Worm (Caenorhabditis elegans) whole organism, L4 larva: ENCODE measurements around the gene K03B4.1.

Source experiments
- F49E8.2 ChIP-seq: sonication (generic microtip); optimal IDR thresholded peaks from 2 replicates; lab custom pipeline; 2016; ENCODE audit warnings: missing compliant biosample characterization, mild to moderate bottlenecking, missing genetic modification characterization, borderline replicate concordance
- T20F7.1 ChIP-seq: fragments of 200-800 bp; sonication (Bioruptor generic); optimal IDR thresholded peaks from 2 replicates; lab custom pipeline; 2018; ENCODE audit warnings: mild to moderate bottlenecking, missing genetic modification characterization, missing compliant biosample characterization
- Y48G9A.11 ChIP-seq: fragments of 200-800 bp; sonication (Bioruptor generic); IDR thresholded peaks from 2 replicates; pipeline ENCODE4 v1.3.6; 2022; ENCODE audit warnings: missing genetic modification reagents, missing genetic modification characterization, missing compliant biosample characterization
- ZK546.5 ChIP-seq, 2 experiments: sonication (generic microtip); optimal IDR thresholded peaks; 2 replicates each; lab custom pipeline; 2017; ENCODE audit warnings: missing biosample characterization in 2 of 2, missing genetic modification characterization in 2 of 2
- arid-1 ChIP-seq: fragments of 200-800 bp; sonication (Bioruptor generic); conservative IDR thresholded peaks from 2 replicates; pipeline ENCODE4 v1.3.6; 2022; ENCODE audit warnings: missing genetic modification reagents, missing genetic modification characterization, missing compliant biosample characterization
- attf-4 ChIP-seq: sonication (generic microtip); optimal IDR thresholded peaks from 3 replicates; lab custom pipeline; 2017; ENCODE audit warnings: missing biosample characterization, missing genetic modification characterization
- ceh-44 ChIP-seq: fragments of 200-800 bp; sonication (Bioruptor generic); IDR thresholded peaks from 2 replicates; pipeline ENCODE4 v1.3.6; 2022; ENCODE audit warnings: missing genetic modification reagents, missing genetic modification characterization, missing compliant biosample characterization
- cey-2 ChIP-seq: sonication (generic microtip); optimal IDR thresholded peaks from 3 replicates; lab custom pipeline; 2017; ENCODE audit warnings: missing genetic modification characterization, mild to moderate bottlenecking, missing compliant biosample characterization, antibody characterized with exemption, borderline replicate concordance; ENCODE audit not compliant: insufficient read depth
- daf-16 ChIP-seq, 3 experiments: sonication (generic microtip); optimal IDR thresholded peaks; 2 replicates each; lab custom pipeline; 2016 to 2017; ENCODE audit warnings: missing genetic modification characterization in 3 of 3, missing genetic modification reagents in 3 of 3, mild to moderate bottlenecking in 2 of 3, missing compliant biosample characterization in 2 of 3, missing biosample characterization in 1 of 3, moderate library complexity in 1 of 3
- dmd-6 ChIP-seq: fragments of 200-800 bp; sonication (Bioruptor generic); IDR thresholded peaks from 2 replicates; pipeline ENCODE4 v1.3.6; 2022; ENCODE audit warnings: missing genetic modification reagents, missing genetic modification characterization, missing compliant biosample characterization
- dmd-9 ChIP-seq: fragments of 200-800 bp; sonication (Bioruptor generic); IDR thresholded peaks from 2 replicates; pipeline ENCODE4 v1.3.6; 2022; ENCODE audit warnings: missing genetic modification reagents, missing genetic modification characterization, missing compliant biosample characterization
- dpl-1 ChIP-seq: fragments of 150-350 bp; optimal IDR thresholded peaks from 2 replicates; lab custom pipeline; 2014; ENCODE audit warnings: missing biosample characterization, missing genetic modification reagents, missing genetic modification characterization
- duxl-1 ChIP-seq: sonication (generic microtip); optimal IDR thresholded peaks from 2 replicates; lab custom pipeline; 2016; ENCODE audit warnings: mild to moderate bottlenecking, missing genetic modification characterization, moderate library complexity, missing compliant biosample characterization; ENCODE audit not compliant: poor library complexity
- dve-1 ChIP-seq: sonication (generic microtip); optimal IDR thresholded peaks from 2 replicates; lab custom pipeline; 2017; ENCODE audit warnings: antibody characterized with exemption, mild to moderate bottlenecking, missing genetic modification characterization, missing compliant biosample characterization; ENCODE audit not compliant: insufficient read depth
- egl-27 ChIP-seq: sonication (generic microtip); optimal IDR thresholded peaks from 3 replicates; lab custom pipeline; 2017; ENCODE audit warnings: missing biosample characterization, missing genetic modification reagents, missing genetic modification characterization
- egl-43 ChIP-seq: fragments of 200-800 bp; sonication (Bioruptor generic); IDR thresholded peaks from 2 replicates; pipeline ENCODE4 v1.3.6; 2022; ENCODE audit warnings: missing genetic modification reagents, missing genetic modification characterization, missing compliant biosample characterization
- fos-1 ChIP-seq: fragments of 150-350 bp; optimal IDR thresholded peaks from 2 replicates; lab custom pipeline; 2014; ENCODE audit warnings: missing biosample characterization, missing genetic modification characterization
- hlh-11 ChIP-seq: fragments of 200-800 bp; sonication (Bioruptor generic); optimal IDR thresholded peaks from 2 replicates; lab custom pipeline; 2018; ENCODE audit warnings: mild to moderate bottlenecking, missing genetic modification characterization, missing compliant biosample characterization
- hlh-30 ChIP-seq: sonication (generic microtip); optimal IDR thresholded peaks from 2 replicates; lab custom pipeline; 2017; ENCODE audit warnings: antibody characterized with exemption, mild to moderate bottlenecking, missing genetic modification characterization, missing compliant biosample characterization; ENCODE audit not compliant: insufficient read depth
- hmg-1.1 ChIP-seq: fragments of 200-800 bp; sonication (Bioruptor generic); IDR thresholded peaks from 2 replicates; pipeline ENCODE4 v1.3.6; 2022; ENCODE audit warnings: missing genetic modification reagents, missing genetic modification characterization, missing compliant biosample characterization
- lin-38 ChIP-seq: fragments of 200-800 bp; sonication (Bioruptor generic); IDR thresholded peaks from 2 replicates; pipeline ENCODE4 v1.3.6; 2022; ENCODE audit warnings: missing genetic modification reagents, missing genetic modification characterization, missing compliant biosample characterization
- lsy-2 ChIP-seq, 2 experiments: fragments of 150-350 bp in 1 of 2; sonication (generic microtip) in 1 of 2; optimal IDR thresholded peaks; 2 replicates each; lab custom pipeline; 2014 to 2017; ENCODE audit warnings: missing biosample characterization in 2 of 2, missing genetic modification characterization in 2 of 2
- mdl-1 ChIP-seq, 2 experiments: fragments of 150-350 bp in 1 of 2; sonication (generic microtip) in 1 of 2; optimal IDR thresholded peaks; 2 replicates each; lab custom pipeline; 2014 to 2017; ENCODE audit warnings: missing biosample characterization in 2 of 2, missing genetic modification characterization in 2 of 2
- mep-1 ChIP-seq: fragments of 150-350 bp; sonication (generic microtip); optimal IDR thresholded peaks from 3 replicates; lab custom pipeline; 2014; ENCODE audit warnings: missing biosample characterization, missing genetic modification characterization
- mes-2 ChIP-seq: sonication (generic microtip); optimal IDR thresholded peaks from 2 replicates; lab custom pipeline; 2016; ENCODE audit warnings: missing genotype, mild to moderate bottlenecking, missing genetic modification characterization, missing compliant biosample characterization; ENCODE audit not compliant: poor library complexity, severe bottlenecking
- mxl-2 ChIP-seq: fragments of 200-800 bp; sonication (Bioruptor generic); conservative IDR thresholded peaks from 2 replicates; pipeline ENCODE4 v1.3.6; 2022; ENCODE audit warnings: missing genetic modification reagents, missing genetic modification characterization, missing compliant biosample characterization
- mxl-3 ChIP-seq: fragments of 200-800 bp; sonication (Bioruptor generic); optimal IDR thresholded peaks from 2 replicates; lab custom pipeline; 2018; ENCODE audit warnings: mild to moderate bottlenecking, missing genetic modification characterization, missing compliant biosample characterization
- nhr-10 ChIP-seq: fragments of 150-350 bp; optimal IDR thresholded peaks from 2 replicates; lab custom pipeline; 2014; ENCODE audit warnings: missing biosample characterization, missing genetic modification characterization
- nhr-237 ChIP-seq: sonication (generic microtip); optimal IDR thresholded peaks from 2 replicates; lab custom pipeline; 2017; ENCODE audit warnings: missing biosample characterization, missing genetic modification characterization
- nhr-42 ChIP-seq: fragments of 200-800 bp; sonication (Bioruptor generic); IDR thresholded peaks from 2 replicates; pipeline ENCODE4 v1.3.6; 2022; ENCODE audit warnings: missing genetic modification characterization, missing compliant biosample characterization
- nhr-6 ChIP-seq: fragments of 150-350 bp; optimal IDR thresholded peaks from 2 replicates; lab custom pipeline; 2014; ENCODE audit warnings: missing biosample characterization, missing genetic modification characterization
- nhr-76 ChIP-seq: fragments of 150-350 bp; optimal IDR thresholded peaks from 2 replicates; lab custom pipeline; 2014; ENCODE audit warnings: missing biosample characterization, missing genetic modification characterization
- pha-4 ChIP-seq, 2 experiments: fragments of 150-350 bp in 1 of 2; fragments of 200-800 bp in 1 of 2; sonication (Bioruptor generic) in 1 of 2; IDR thresholded peaks in 1 of 2; optimal IDR thresholded peaks in 1 of 2; 2 replicates each; pipeline versions ENCODE4 v1.3.6 to Lab custom; 2014 to 2022; ENCODE audit warnings: missing genetic modification characterization in 2 of 2, missing genetic modification reagents in 2 of 2, missing biosample characterization in 1 of 2, missing compliant biosample characterization in 1 of 2
- rbr-2 ChIP-seq: sonication (generic microtip); optimal IDR thresholded peaks from 2 replicates; lab custom pipeline; 2016; ENCODE audit warnings: missing genotype, missing genetic modification characterization, missing compliant biosample characterization
- sdz-12 ChIP-seq: fragments of 200-800 bp; sonication (Bioruptor generic); optimal IDR thresholded peaks from 2 replicates; lab custom pipeline; 2018; ENCODE audit warnings: mild to moderate bottlenecking, missing genetic modification characterization, missing compliant biosample characterization
- spr-1 ChIP-seq: sonication (generic microtip); optimal IDR thresholded peaks from 2 replicates; lab custom pipeline; 2016; ENCODE audit warnings: mild to moderate bottlenecking, missing genetic modification characterization, missing compliant biosample characterization
- spr-3 ChIP-seq: fragments of 200-800 bp; sonication (Bioruptor generic); optimal IDR thresholded peaks from 2 replicates; lab custom pipeline; 2018; ENCODE audit warnings: mild to moderate bottlenecking, missing genetic modification characterization, missing compliant biosample characterization
- unc-62 ChIP-seq, 3 experiments: fragments of 150-350 bp in 1 of 3; sonication (generic microtip); optimal IDR thresholded peaks in 2 of 3; peaks in 1 of 3; 1 replicate in 1 of 3; 2 replicates in 2 of 3; lab custom pipeline; 2014 to 2017; ENCODE audit warnings: missing biosample characterization in 3 of 3, missing genetic modification characterization in 3 of 3, missing genetic modification reagents in 3 of 3, missing genotype in 1 of 3
- vab-7 ChIP-seq: fragments of 200-800 bp; sonication (Bioruptor generic); IDR thresholded peaks from 2 replicates; pipeline ENCODE4 v1.3.6; 2022; ENCODE audit warnings: missing genetic modification reagents, missing genetic modification characterization, missing compliant biosample characterization
- zfp-2 ChIP-seq: sonication (generic microtip); optimal IDR thresholded peaks from 2 replicates; lab custom pipeline; 2016; ENCODE audit warnings: mild to moderate bottlenecking, missing genetic modification characterization, missing compliant biosample characterization
- zip-2 ChIP-seq: fragments of 150-350 bp; optimal IDR thresholded peaks from 2 replicates; lab custom pipeline; 2014; ENCODE audit warnings: missing biosample characterization, missing genetic modification characterization
- ztf-11 ChIP-seq: fragments of 150-350 bp; optimal IDR thresholded peaks from 2 replicates; lab custom pipeline; 2014; ENCODE audit warnings: missing biosample characterization, missing genetic modification characterization
- ztf-7 ChIP-seq: fragments of 150-350 bp; optimal IDR thresholded peaks from 2 replicates; lab custom pipeline; 2014; ENCODE audit warnings: missing biosample characterization, missing genetic modification characterization

K03B4.1 gene

DNA sequence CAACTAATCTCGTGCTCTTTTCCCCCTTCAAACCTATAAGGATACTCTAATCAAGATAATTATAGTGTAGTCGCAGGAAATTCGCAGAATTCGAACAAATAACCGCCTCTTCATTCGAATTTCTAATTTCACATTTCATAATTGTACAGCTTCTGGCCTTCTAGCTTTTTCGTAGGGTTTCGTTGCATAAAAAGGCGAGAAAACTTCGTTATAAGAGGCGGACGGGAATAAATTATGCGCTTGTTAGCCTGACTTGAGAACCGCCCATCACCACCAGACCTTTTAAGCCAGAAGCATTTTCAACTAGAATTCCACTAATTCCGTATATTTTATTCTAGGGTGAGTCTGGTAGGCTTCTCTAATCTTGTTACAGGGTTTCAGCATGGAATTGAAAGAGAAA is 7.5 kb upstream of the K03B4.1 start, which contains the start of gene K03B4.4:
Gene K03B4.4, plus strand, starts transcription at position 301 of the 400 bp plus-strand sequence.
- TF ChIP-seq F49E8.2 (tag; lab: Kevin White, UChicago) (no peak), ztf-11 (tag; lab: Kevin White, UChicago) (no peak), dmd-9 (GFP tag; lab: Robert Waterston, UW) (no peak), nhr-10 (tag; lab: Kevin White, UChicago) (no peak), nhr-237 (tag; lab: Kevin White, UChicago) (no peak), zip-2 (no peak), arid-1 (no peak), Y48G9A.11 (GFP tag; lab: Robert Waterston, UW) (no peak), ceh-44 (GFP tag; lab: Robert Waterston, UW) (no peak), vab-7 (no peak), fos-1 (tag; lab: Kevin White, UChicago) (no peak), spr-3 (no peak), mep-1 (tag; lab: Kevin White, UChicago) (no peak), nhr-42 (GFP tag; lab: Robert Waterston, UW) (no peak), egl-27 (tag; lab: Kevin White, UChicago) (no peak), dve-1 (tag; lab: Kevin White, UChicago) (no peak), sdz-12 (no peak), ztf-7 (tag; lab: Kevin White, UChicago) (no peak), T20F7.1 (GFP tag; lab: Kevin White, UChicago) (no peak), attf-4 (tag; lab: Kevin White, UChicago) (no peak)

DNA sequence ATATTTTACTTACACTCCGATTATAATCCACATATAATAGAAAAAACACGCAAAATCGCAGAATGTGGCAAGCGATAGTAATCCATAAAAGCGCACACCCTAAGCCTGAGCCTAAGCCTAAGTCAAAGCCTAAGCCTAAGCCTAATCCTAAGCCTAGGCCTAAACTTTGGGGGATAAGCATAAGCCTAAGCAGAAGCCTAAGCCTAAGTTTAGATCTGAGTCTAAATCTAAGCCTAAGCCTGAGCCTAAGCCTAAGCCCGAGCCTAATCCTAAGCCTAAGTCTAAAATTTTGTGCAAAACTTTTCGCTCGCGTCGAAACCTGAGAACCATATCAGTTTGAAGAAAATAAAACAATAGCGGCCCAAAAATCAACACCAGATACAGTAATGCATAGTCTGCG is 5.0 kb upstream of the K03B4.1 start:
- TF ChIP-seq mxl-2 (GFP tag; lab: Robert Waterston, UW) (no peak), unc-62 (GFP tag; optimal IDR thresholded peaks at IDR 0.05 in 1 of 2; lab: Kevin White, UChicago) (peak in 1 of 2 experiments; percentile 7), unc-62 (tag; optimal IDR thresholded peaks at IDR 0.05; lab: Kevin White, UChicago) (no peak)

- no peak for TF ChIP-seq daf-16 (GFP tag; optimal IDR thresholded peaks at IDR 0.05; lab: Kevin White, UChicago)
- no peak for TF ChIP-seq daf-16 (tag; optimal IDR thresholded peaks at IDR 0.05; lab: Kevin White, UChicago)
- TF ChIP-seq mes-2 (tag; lab: Kevin White, UChicago), result peak; percentile 81
- peak; percentile 36 for TF ChIP-seq dpl-1 (GFP tag; lab: Kevin White, UChicago)
- peak; percentile 40 for TF ChIP-seq mep-1 (tag; lab: Kevin White, UChicago)
- TF ChIP-seq nhr-6 (tag; lab: Kevin White, UChicago), result peak; percentile 33
- TF ChIP-seq rbr-2 (tag; lab: Kevin White, UChicago), result peak; percentile 37
- TF ChIP-seq cey-2 (tag; lab: Kevin White, UChicago), result no peak
- TF ChIP-seq spr-1, result no peak
- TF ChIP-seq zfp-2 (tag; lab: Kevin White, UChicago), result no peak
- TF ChIP-seq hmg-1.1 (GFP tag; lab: Robert Waterston, UW), result peak; percentile 68; the same call in 1 of the 2 replicates
- no peak for TF ChIP-seq ZK546.5 (tag; optimal IDR thresholded peaks at IDR 0.05; lab: Kevin White, UChicago)
- peak; percentile 75 to 88 for TF ChIP-seq mdl-1 (tag; optimal IDR thresholded peaks at IDR 0.05; lab: Kevin White, UChicago)
- peak; percentile 2 for TF ChIP-seq duxl-1 (tag; lab: Kevin White, UChicago)
- peak; percentile 98 for TF ChIP-seq hlh-30 (tag; lab: Kevin White, UChicago)
- TF ChIP-seq dmd-6 (GFP tag; lab: Robert Waterston, UW), result peak; percentile 24; the same call in 1 of the 2 replicates
- TF ChIP-seq hlh-11 (tag; lab: Kevin White, UChicago), result peak; percentile 41
- peak; percentile 25 for TF ChIP-seq mxl-3
- peak; percentile 44 for TF ChIP-seq lin-38 (GFP tag; lab: Robert Waterston, UW)
- peak in 1 of 2 experiments; percentile 60 for TF ChIP-seq lsy-2 (tag; optimal IDR thresholded peaks at IDR 0.05; lab: Kevin White, UChicago)
- TF ChIP-seq nhr-76 (tag; lab: Kevin White, UChicago), result no peak
- no peak for TF ChIP-seq egl-43
- peak; percentile 11; the same call in 1 of the 2 replicates for TF ChIP-seq pha-4 (GFP tag; IDR thresholded peaks at IDR 0.05; lab: Robert Waterston, UW)
- no peak for TF ChIP-seq pha-4 (tag; optimal IDR thresholded peaks at IDR 0.05; lab: Kevin White, UChicago)
Observed at ce11 chrV:4686680-4687470, 2.3 kb upstream of the K03B4.1 start, which contains the start of gene taf-10. Gene taf-10, plus strand, starts transcription at chrV:4687103.
